Worm (Caenorhabditis elegans): ENCODE results near the gene arid-1.

ce11 chrV:216847-217246, 30.9 kb downstream of the arid-1 start, which contains the start of gene srh-78:
- TF ChIP-seq nhr-237 (tag; optimal IDR thresholded peaks at IDR 0.05) (no peak), dsc-1 (tag; optimal IDR thresholded peaks at IDR 0.05) (no peak), nhr-28 (tag; optimal IDR thresholded peaks at IDR 0.05) (no peak), ceh-63 (GFP tag; optimal IDR thresholded peaks at IDR 0.05) (no peak), aly-2 (tag; optimal IDR thresholded peaks at IDR 0.05) (no peak), lir-3 (tag; optimal IDR thresholded peaks at IDR 0.05; ENCODE audit: poor library complexity) (no peak), fos-1 (tag; optimal IDR thresholded peaks at IDR 0.05) (no peak)
